Fruit fly (Drosophila melanogaster) whole organism, embryonic: Measurements from ENCODE around the gene lilli.

ENCODE experiments used
- Aef1 ChIP-seq: fragments of 200-800 bp; sonication (Bioruptor generic); IDR thresholded peaks from 3 replicates; pipeline ENCODE4 v1.3.6; 2022; ENCODE audit warnings: missing biosample characterization, missing genetic modification characterization
- Atf6 ChIP-seq: fragments of 200-800 bp; sonication (Bioruptor generic); IDR thresholded peaks from 2 replicates; pipeline ENCODE4 v1.3.6; 2022; ENCODE audit warnings: missing biosample characterization, missing genetic modification characterization
- Blimp-1 ChIP-seq: fragments of 200-800 bp; sonication (Bioruptor generic); optimal IDR thresholded peaks from 3 replicates; lab custom pipeline; 2018; ENCODE audit warnings: missing biosample characterization, missing genetic modification characterization, mild to moderate bottlenecking, moderate library complexity, missing genetic modification reagents
- CG11085 ChIP-seq: fragments of 200-800 bp; sonication (Bioruptor generic); IDR thresholded peaks from 2 replicates; pipeline ENCODE4 v1.3.6; 2022; ENCODE audit warnings: missing biosample characterization, missing genetic modification characterization
- CG12155 ChIP-seq: fragments of 200-800 bp; sonication (Bioruptor generic); optimal IDR thresholded peaks from 3 replicates; lab custom pipeline; 2016; ENCODE audit warnings: missing biosample characterization, missing genetic modification characterization
- CG12769 ChIP-seq: fragments of 200-800 bp; sonication (Bioruptor generic); optimal IDR thresholded peaks from 2 replicates; lab custom pipeline; 2019; ENCODE audit warnings: missing biosample characterization, mild to moderate bottlenecking, missing genetic modification characterization, moderate library complexity
- CG13123 ChIP-seq: fragments of 200-800 bp; sonication (Bioruptor generic); optimal IDR thresholded peaks from 2 replicates; lab custom pipeline; 2016; ENCODE audit warnings: missing biosample characterization, missing genetic modification characterization
- CG13424 ChIP-seq: fragments of 200-800 bp; sonication (Bioruptor generic); optimal IDR thresholded peaks from 2 replicates; lab custom pipeline; 2019; ENCODE audit warnings: missing biosample characterization, mild to moderate bottlenecking, missing genetic modification characterization, moderate library complexity
- CG15269 ChIP-seq: fragments of 200-800 bp; sonication (Bioruptor generic); optimal IDR thresholded peaks from 2 replicates; lab custom pipeline; 2018; ENCODE audit warnings: missing biosample characterization, mild to moderate bottlenecking, missing genetic modification characterization, moderate library complexity
- CG1602 ChIP-seq: fragments of 200-800 bp; sonication (Bioruptor generic); optimal IDR thresholded peaks from 3 replicates; lab custom pipeline; 2016; ENCODE audit warnings: missing biosample characterization, missing genetic modification characterization
- CG17568 ChIP-seq: fragments of 200-800 bp; sonication (Bioruptor generic); optimal IDR thresholded peaks from 2 replicates; lab custom pipeline; 2018; ENCODE audit warnings: missing biosample characterization, mild to moderate bottlenecking, missing genetic modification characterization, moderate library complexity
- CG17829 ChIP-seq: fragments of 200-800 bp; optimal IDR thresholded peaks from 2 replicates; lab custom pipeline; 2019; ENCODE audit warnings: missing biosample characterization, mild to moderate bottlenecking, missing genetic modification characterization, moderate library complexity
- CG18011 ChIP-seq: fragments of 200-800 bp; sonication (Bioruptor generic); optimal IDR thresholded peaks from 2 replicates; lab custom pipeline; 2017; ENCODE audit warnings: missing biosample characterization, missing genetic modification characterization, mild to moderate bottlenecking, moderate library complexity, missing genotype
- CG2889 ChIP-seq: fragments of 200-800 bp; sonication (Bioruptor generic); IDR thresholded peaks from 3 replicates; pipeline ENCODE4 v1.3.6; 2022; ENCODE audit warnings: missing biosample characterization, missing genetic modification characterization
- CG32767 ChIP-seq: fragments of 200-800 bp; sonication (Bioruptor generic); IDR thresholded peaks from 2 replicates; pipeline ENCODE4 v1.3.6; 2022; ENCODE audit warnings: missing biosample characterization, missing genetic modification characterization
- CG33557 ChIP-seq: fragments of 200-800 bp; sonication (Bioruptor generic); optimal IDR thresholded peaks from 2 replicates; lab custom pipeline; 2019; ENCODE audit warnings: missing biosample characterization, mild to moderate bottlenecking, missing genetic modification characterization, moderate library complexity
- CG34224 ChIP-seq: fragments of 200-800 bp; sonication (Bioruptor generic); IDR thresholded peaks from 3 replicates; pipeline ENCODE4 v1.3.6; 2022; ENCODE audit warnings: missing biosample characterization, missing genetic modification characterization; ENCODE audit not compliant: partially characterized antibody
- CG5245 ChIP-seq: fragments of 200-800 bp; sonication (Bioruptor generic); optimal IDR thresholded peaks from 3 replicates; lab custom pipeline; 2016; ENCODE audit warnings: missing biosample characterization, missing genetic modification characterization
- CG7745 ChIP-seq: fragments of 200-800 bp; sonication (Bioruptor generic); optimal IDR thresholded peaks from 2 replicates; lab custom pipeline; 2018; ENCODE audit warnings: missing biosample characterization, mild to moderate bottlenecking, missing genetic modification characterization, moderate library complexity
- CG8089 ChIP-seq: fragments of 200-800 bp; sonication (Bioruptor generic); optimal IDR thresholded peaks from 3 replicates; lab custom pipeline; 2016; ENCODE audit warnings: missing biosample characterization, missing genetic modification characterization
- Doc3 ChIP-seq: fragments of 200-800 bp; sonication (Bioruptor generic); IDR thresholded peaks from 3 replicates; pipeline ENCODE4 v1.3.6; 2022; ENCODE audit warnings: missing biosample characterization, missing genetic modification characterization; ENCODE audit not compliant: partially characterized antibody
- Drgx ChIP-seq: fragments of 200-800 bp; sonication (Bioruptor generic); IDR thresholded peaks from 2 replicates; pipeline ENCODE4 v1.3.6; 2022; ENCODE audit warnings: missing biosample characterization, missing genetic modification characterization
- HLH54F ChIP-seq: fragments of 200-800 bp; sonication (Bioruptor generic); optimal IDR thresholded peaks from 3 replicates; lab custom pipeline; 2016; ENCODE audit warnings: missing biosample characterization, missing genetic modification characterization
- HmgD ChIP-seq: fragments of 200-800 bp; sonication (Bioruptor generic); optimal IDR thresholded peaks from 3 replicates; lab custom pipeline; 2016; ENCODE audit warnings: missing biosample characterization, missing genetic modification characterization
- Lhr ChIP-seq: fragments of 200-800 bp; sonication (Bioruptor generic); optimal IDR thresholded peaks from 3 replicates; lab custom pipeline; 2017; ENCODE audit warnings: mild to moderate bottlenecking, missing biosample characterization, missing genetic modification reagents, missing genetic modification characterization
- Mrtf ChIP-seq: fragments of 200-800 bp; sonication (Bioruptor generic); IDR thresholded peaks from 3 replicates; pipeline ENCODE4 v1.3.6; 2022; ENCODE audit warnings: missing biosample characterization, missing genetic modification characterization
- Myb ChIP-seq: fragments of 200-800 bp; sonication (Bioruptor generic); optimal IDR thresholded peaks from 2 replicates; lab custom pipeline; 2016; ENCODE audit warnings: missing biosample characterization, missing genetic modification characterization
- Xrp1 ChIP-seq: fragments of 200-800 bp; sonication (Bioruptor generic); IDR thresholded peaks from 2 replicates; pipeline ENCODE4 v1.3.6; 2022; ENCODE audit warnings: missing biosample characterization, missing genetic modification characterization
- bab2 ChIP-seq: fragments of 200-800 bp; sonication (Bioruptor generic); optimal IDR thresholded peaks from 2 replicates; lab custom pipeline; 2016; ENCODE audit warnings: missing biosample characterization, missing genetic modification characterization
- bbx ChIP-seq: fragments of 200-800 bp; sonication (Bioruptor generic); IDR thresholded peaks from 2 replicates; pipeline ENCODE4 v1.3.6; 2022; ENCODE audit warnings: missing biosample characterization, missing genetic modification characterization; ENCODE audit not compliant: partially characterized antibody
- bcd ChIP-seq: fragments of 200-800 bp; sonication (Bioruptor generic); optimal IDR thresholded peaks from 2 replicates; lab custom pipeline; 2017; ENCODE audit warnings: missing biosample characterization, mild to moderate bottlenecking, missing genetic modification characterization
- chinmo ChIP-seq: fragments of 200-800 bp; sonication (Bioruptor generic); IDR thresholded peaks from 4 replicates; pipeline ENCODE4 v1.3.6; 2022; ENCODE audit warnings: missing biosample characterization, missing genetic modification characterization; ENCODE audit not compliant: partially characterized antibody
- dimm ChIP-seq: fragments of 200-800 bp; sonication (Bioruptor generic); IDR thresholded peaks from 2 replicates; pipeline ENCODE4 v1.3.6; 2022; ENCODE audit warnings: missing biosample characterization, missing genetic modification characterization
- exex ChIP-seq: fragments of 200-800 bp; sonication (Bioruptor generic); optimal IDR thresholded peaks from 4 replicates; lab custom pipeline; 2018; ENCODE audit warnings: missing biosample characterization, mild to moderate bottlenecking, missing genetic modification characterization, moderate library complexity
- gsb-n ChIP-seq: fragments of 200-800 bp; sonication (Bioruptor generic); optimal IDR thresholded peaks from 3 replicates; lab custom pipeline; 2018; ENCODE audit warnings: missing biosample characterization, mild to moderate bottlenecking, missing genetic modification characterization
- gt ChIP-seq: fragments of 200-800 bp; sonication (Bioruptor generic); IDR thresholded peaks from 2 replicates; pipeline ENCODE4 v1.3.6; 2022; ENCODE audit warnings: missing biosample characterization, missing genetic modification characterization
- ham ChIP-seq: fragments of 200-800 bp; sonication (Bioruptor generic); IDR thresholded peaks from 2 replicates; pipeline ENCODE4 v1.3.6; 2022; ENCODE audit warnings: missing biosample characterization, missing genetic modification characterization
- jing ChIP-seq: fragments of 200-800 bp; sonication (Bioruptor generic); optimal IDR thresholded peaks from 2 replicates; lab custom pipeline; 2018; ENCODE audit warnings: missing biosample characterization, mild to moderate bottlenecking, missing genetic modification characterization
- lbe ChIP-seq: fragments of 200-800 bp; sonication (Bioruptor generic); optimal IDR thresholded peaks from 2 replicates; lab custom pipeline; 2016; ENCODE audit warnings: missing biosample characterization, mild to moderate bottlenecking, missing genetic modification characterization
- oc ChIP-seq: fragments of 200-800 bp; sonication (Bioruptor generic); optimal IDR thresholded peaks from 2 replicates; lab custom pipeline; 2018; ENCODE audit warnings: missing biosample characterization, mild to moderate bottlenecking, missing genetic modification characterization, moderate library complexity
- pfk ChIP-seq: fragments of 200-800 bp; sonication (Bioruptor generic); optimal IDR thresholded peaks from 2 replicates; lab custom pipeline; 2018; ENCODE audit warnings: missing biosample characterization, mild to moderate bottlenecking, missing genetic modification characterization, moderate library complexity
- pros ChIP-seq: fragments of 200-800 bp; sonication (Bioruptor generic); optimal IDR thresholded peaks from 3 replicates; lab custom pipeline; 2019; ENCODE audit warnings: missing biosample characterization, mild to moderate bottlenecking, missing genetic modification characterization, moderate library complexity
- ranshi ChIP-seq: fragments of 200-800 bp; sonication (Bioruptor generic); IDR thresholded peaks from 2 replicates; pipeline ENCODE4 v1.3.6; 2022; ENCODE audit warnings: missing biosample characterization, missing genetic modification characterization
- schlank ChIP-seq: fragments of 200-800 bp; sonication (Bioruptor generic); optimal IDR thresholded peaks from 2 replicates; lab custom pipeline; 2018; ENCODE audit warnings: missing biosample characterization, mild to moderate bottlenecking, missing genetic modification characterization
- sob ChIP-seq: fragments of 200-800 bp; sonication (Bioruptor generic); IDR thresholded peaks from 2 replicates; pipeline ENCODE4 v1.3.6; 2022; ENCODE audit warnings: missing biosample characterization, missing genetic modification characterization
- unc-4 ChIP-seq: fragments of 200-800 bp; sonication (Bioruptor generic); IDR thresholded peaks from 2 replicates; pipeline ENCODE4 v1.3.6; 2022; ENCODE audit warnings: missing biosample characterization, missing genetic modification characterization; ENCODE audit not compliant: partially characterized antibody
- vnd ChIP-seq: fragments of 200-800 bp; sonication (Bioruptor generic); IDR thresholded peaks from 3 replicates; pipeline ENCODE4 v1.3.6; 2022; ENCODE audit warnings: missing biosample characterization, missing genetic modification characterization; ENCODE audit not compliant: partially characterized antibody
- zf30C ChIP-seq: fragments of 200-800 bp; sonication (Bioruptor generic); optimal IDR thresholded peaks from 3 replicates; lab custom pipeline; 2018; ENCODE audit warnings: missing biosample characterization, mild to moderate bottlenecking, missing genetic modification characterization

Gene lilli

DNA sequence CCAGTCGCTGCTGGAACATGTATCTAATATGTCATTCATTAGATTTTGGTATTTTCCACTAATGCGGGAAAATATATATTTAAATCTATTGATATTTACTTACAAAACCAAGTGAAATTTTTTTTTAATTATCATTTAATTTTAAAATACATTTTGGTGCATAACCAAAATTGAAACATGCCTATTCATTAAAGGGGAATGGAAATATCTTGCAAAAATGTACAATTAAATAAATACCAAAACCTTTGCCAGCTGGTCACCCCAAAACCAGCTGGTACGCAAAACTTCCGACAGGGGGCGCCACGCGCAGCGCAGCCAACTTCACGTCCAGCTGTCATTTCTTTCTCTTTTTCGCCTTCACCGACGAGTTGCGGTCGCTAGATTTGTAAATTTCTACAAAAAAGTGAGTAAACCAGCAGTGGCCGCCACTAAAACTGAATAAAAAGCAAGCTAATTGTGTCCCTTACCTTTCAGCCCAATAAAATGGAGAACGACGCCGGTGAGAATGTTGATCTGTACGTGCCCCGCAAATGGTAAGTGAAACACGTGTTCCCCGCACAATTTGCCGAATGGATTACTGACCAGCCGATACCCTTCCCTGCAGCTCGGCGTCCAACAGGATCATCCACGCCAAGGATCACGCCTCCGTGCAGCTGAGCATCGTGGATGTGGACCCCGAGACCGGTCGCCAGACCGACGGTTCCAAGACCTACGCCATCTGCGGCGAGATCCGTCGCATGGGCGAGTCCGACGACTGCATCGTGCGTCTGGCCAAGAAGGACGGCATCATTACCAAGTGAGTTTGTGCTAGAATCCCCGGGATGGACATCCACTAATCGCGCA, 29.7 kb upstream of the lilli start, which contains the start of the genes CG3104 and RpS21 (continued):
- peak; percentile 79 for TF ChIP-seq CG13424 (tag; lab: Kevin White, UChicago)
- TF ChIP-seq dimm (GFP tag; lab: Robert Waterston, UW) = peak; percentile 66
- peak; percentile 65 for TF ChIP-seq Myb
- TF ChIP-seq CG2889 = peak; percentile 77
- TF ChIP-seq HLH54F (GFP tag; lab: Kevin White, UChicago) = peak; percentile 88
- TF ChIP-seq ham (GFP tag; lab: Robert Waterston, UW) = peak; percentile 72; the same call in 1 of the 2 replicates
- TF ChIP-seq gsb-n (tag; lab: Kevin White, UChicago) = peak; percentile 76
- peak; percentile 80 for TF ChIP-seq pfk (GFP tag; lab: Kevin White, UChicago)
- TF ChIP-seq chinmo (GFP tag; lab: Robert Waterston, UW) = no peak
- peak; percentile 83 for TF ChIP-seq CG8089
- TF ChIP-seq CG32767 (GFP tag; lab: Robert Waterston, UW) = peak; percentile 63; the same call in 1 of the 2 replicates
- TF ChIP-seq CG1602 (GFP tag; lab: Kevin White, UChicago) = peak; percentile 72
- peak; percentile 87 for TF ChIP-seq CG12155
- peak; percentile 88 for TF ChIP-seq Aef1
- 0 out of 2 replicates have a peak, but pooled peaks have one; percentile 22 for TF ChIP-seq bbx (GFP tag; lab: Robert Waterston, UW)
- TF ChIP-seq CG12769 (tag; lab: Kevin White, UChicago) = peak; percentile 38
- TF ChIP-seq CG7745 (tag; lab: Kevin White, UChicago) = no peak
- TF ChIP-seq CG17829 (tag; lab: Kevin White, UChicago) = peak; percentile 82
- peak; percentile 96 for TF ChIP-seq ranshi (GFP tag; lab: Robert Waterston, UW)
- peak; percentile 83 for TF ChIP-seq schlank (tag; lab: Kevin White, UChicago)
- no peak for TF ChIP-seq unc-4 (GFP tag; lab: Robert Waterston, UW)
- peak; percentile 100 for TF ChIP-seq CG13123
- TF ChIP-seq Xrp1 (GFP tag; lab: Robert Waterston, UW) = peak; percentile 60
- no peak for TF ChIP-seq Doc3 (GFP tag; lab: Robert Waterston, UW)
- peak; percentile 15 for TF ChIP-seq oc (tag; lab: Kevin White, UChicago)
- 0 out of 2 replicates have a peak, but pooled peaks have one; percentile 22 for TF ChIP-seq Drgx (GFP tag; lab: Robert Waterston, UW)
- TF ChIP-seq Lhr (GFP tag; lab: Kevin White, UChicago) = peak; percentile 96
- peak; percentile 72 for TF ChIP-seq CG15269 (tag; lab: Kevin White, UChicago)
- peak; percentile 50 for TF ChIP-seq zf30C (GFP tag; lab: Kevin White, UChicago)
- TF ChIP-seq vnd (GFP tag; lab: Robert Waterston, UW) = no peak
- peak; percentile 77; the same call in 1 of the 2 replicates for TF ChIP-seq gt (GFP tag; lab: Robert Waterston, UW)
- peak; percentile 34 for TF ChIP-seq CG18011
- TF ChIP-seq lbe (GFP tag; lab: Kevin White, UChicago) = peak; percentile 58
- peak; percentile 92 for TF ChIP-seq Mrtf (GFP tag; lab: Robert Waterston, UW)
- TF ChIP-seq bcd (GFP tag; lab: Kevin White, UChicago) = peak; percentile 93
- TF ChIP-seq Atf6 = peak; percentile 82
- TF ChIP-seq Blimp-1 = peak; percentile 48
- no peak for TF ChIP-seq pros (GFP tag; lab: Kevin White, UChicago)
- peak; percentile 61 for TF ChIP-seq HmgD (GFP tag; lab: Kevin White, UChicago)
- TF ChIP-seq CG17568 = peak; percentile 75
- TF ChIP-seq jing (GFP tag; lab: Kevin White, UChicago) = peak; percentile 39
- peak; percentile 73 for TF ChIP-seq CG33557 (GFP tag; lab: Kevin White, UChicago)
- no peak; the same call in 2 of the 3 replicates for TF ChIP-seq CG34224
- TF ChIP-seq CG5245 (GFP tag; lab: Kevin White, UChicago) = peak; percentile 88
- peak; percentile 84 for TF ChIP-seq bab2 (GFP tag; lab: Kevin White, UChicago)
- peak; percentile 95 for TF ChIP-seq CG11085 (GFP tag; lab: Robert Waterston, UW)
- peak; percentile 94 for TF ChIP-seq sob (GFP tag; lab: Robert Waterston, UW)
- peak; percentile 29 for TF ChIP-seq exex
